Fruit fly (Drosophila melanogaster) whole organism, embryonic: ENCODE results near the gene cort.
A peak's percentile ranks its signal among the peaks of the same experiment; 100 is the strongest.

ENCODE experiments used
- ATbp ChIP-seq: fragments of 200-800 bp; sonication (Bioruptor generic); optimal IDR thresholded peaks from 2 replicates; lab custom pipeline; 2017; ENCODE audit warnings: missing biosample characterization, mild to moderate bottlenecking, missing genetic modification characterization, missing genetic modification reagents
- Bdp1 ChIP-seq: fragments of 200-800 bp; sonication (Bioruptor generic); optimal IDR thresholded peaks from 3 replicates; lab custom pipeline; 2016; ENCODE audit warnings: missing biosample characterization, missing genetic modification characterization
- CG10543 ChIP-seq: fragments of 200-800 bp; sonication (Bioruptor generic); optimal IDR thresholded peaks from 3 replicates; lab custom pipeline; 2017; ENCODE audit warnings: missing biosample characterization, mild to moderate bottlenecking, missing genetic modification characterization, moderate library complexity
- CG11093 ChIP-seq: fragments of 200-800 bp; sonication (Bioruptor generic); IDR thresholded peaks from 3 replicates; pipeline ENCODE4 v1.3.6; 2022; ENCODE audit warnings: missing biosample characterization, missing genetic modification characterization
- CG11456 ChIP-seq: fragments of 200-800 bp; sonication (Bioruptor generic); IDR thresholded peaks from 3 replicates; pipeline ENCODE4 v1.3.6; 2022; ENCODE audit warnings: missing biosample characterization, missing genetic modification characterization
- CG12659 ChIP-seq: fragments of 200-800 bp; sonication (Bioruptor generic); optimal IDR thresholded peaks from 3 replicates; lab custom pipeline; 2017; ENCODE audit warnings: mild to moderate bottlenecking, missing biosample characterization, missing genetic modification reagents, missing genetic modification characterization
- CG14014 ChIP-seq: fragments of 200-800 bp; sonication (Bioruptor generic); IDR thresholded peaks from 2 replicates; pipeline ENCODE4 v1.3.6; 2022; ENCODE audit warnings: missing biosample characterization, missing genetic modification characterization
- CG16863 ChIP-seq: fragments of 200-800 bp; sonication (Bioruptor generic); optimal IDR thresholded peaks from 3 replicates; lab custom pipeline; 2016; ENCODE audit warnings: missing biosample characterization, missing genetic modification characterization
- CG17912 ChIP-seq: fragments of 200-800 bp; sonication (Bioruptor generic); optimal IDR thresholded peaks from 2 replicates; lab custom pipeline; 2018; ENCODE audit warnings: missing biosample characterization, mild to moderate bottlenecking, missing genetic modification characterization
- CG18011 ChIP-seq: fragments of 200-800 bp; sonication (Bioruptor generic); optimal IDR thresholded peaks from 2 replicates; lab custom pipeline; 2017; ENCODE audit warnings: missing biosample characterization, missing genetic modification characterization, mild to moderate bottlenecking, moderate library complexity, missing genotype
- CG2129 ChIP-seq: fragments of 200-800 bp; sonication (Bioruptor generic); IDR thresholded peaks from 2 replicates; pipeline ENCODE4 v1.3.6; 2022; ENCODE audit warnings: missing biosample characterization, missing genetic modification characterization; ENCODE audit not compliant: partially characterized antibody
- CG2712 ChIP-seq: fragments of 200-800 bp; optimal IDR thresholded peaks from 3 replicates; lab custom pipeline; 2019; ENCODE audit warnings: missing biosample characterization, mild to moderate bottlenecking, missing genetic modification characterization, moderate library complexity
- CG30431 ChIP-seq: fragments of 200-800 bp; sonication (Bioruptor generic); optimal IDR thresholded peaks from 2 replicates; lab custom pipeline; 2017; ENCODE audit warnings: missing biosample characterization, missing genetic modification characterization
- CG31441 ChIP-seq: fragments of 200-800 bp; sonication (Bioruptor generic); IDR thresholded peaks from 2 replicates; pipeline ENCODE4 v1.3.6; 2022; ENCODE audit warnings: missing biosample characterization, missing genetic modification characterization
- CG32772 ChIP-seq: fragments of 200-800 bp; sonication (Bioruptor generic); IDR thresholded peaks from 2 replicates; pipeline ENCODE4 v1.3.6; 2022; ENCODE audit warnings: missing biosample characterization, missing genetic modification characterization
- CG4820 ChIP-seq: fragments of 200-800 bp; sonication (Bioruptor generic); optimal IDR thresholded peaks from 3 replicates; lab custom pipeline; 2016; ENCODE audit warnings: missing biosample characterization, missing genetic modification characterization
- CG5245 ChIP-seq: fragments of 200-800 bp; sonication (Bioruptor generic); optimal IDR thresholded peaks from 3 replicates; lab custom pipeline; 2016; ENCODE audit warnings: missing biosample characterization, missing genetic modification characterization
- CG6854 ChIP-seq: fragments of 200-800 bp; sonication (Bioruptor generic); optimal IDR thresholded peaks from 3 replicates; lab custom pipeline; 2017; ENCODE audit warnings: missing biosample characterization, mild to moderate bottlenecking, missing genetic modification characterization
- CG8765 ChIP-seq: fragments of 200-800 bp; sonication (Bioruptor generic); IDR thresholded peaks from 2 replicates; pipeline ENCODE4 v1.3.6; 2022; ENCODE audit warnings: missing biosample characterization, missing genetic modification characterization
- CG9437 ChIP-seq: fragments of 200-800 bp; sonication (Bioruptor generic); optimal IDR thresholded peaks from 2 replicates; lab custom pipeline; 2018; ENCODE audit warnings: missing biosample characterization, mild to moderate bottlenecking, missing genetic modification characterization
- CG9727 ChIP-seq: fragments of 200-800 bp; sonication (Bioruptor generic); optimal IDR thresholded peaks from 3 replicates; lab custom pipeline; 2017; ENCODE audit warnings: missing biosample characterization, mild to moderate bottlenecking, missing genetic modification characterization
- D19A ChIP-seq: fragments of 200-800 bp; optimal IDR thresholded peaks from 3 replicates; lab custom pipeline; 2019; ENCODE audit warnings: missing biosample characterization, mild to moderate bottlenecking, missing genetic modification characterization, moderate library complexity
- Dad ChIP-seq: fragments of 200-800 bp; sonication (Bioruptor generic); optimal IDR thresholded peaks from 3 replicates; lab custom pipeline; 2016; ENCODE audit warnings: missing biosample characterization, missing genetic modification characterization
- Dbx ChIP-seq: fragments of 200-800 bp; sonication (Bioruptor generic); IDR thresholded peaks from 3 replicates; pipeline ENCODE4 v1.3.6; 2022; ENCODE audit warnings: missing biosample characterization, missing genetic modification characterization
- Dip2 ChIP-seq: fragments of 200-800 bp; sonication (Bioruptor generic); IDR thresholded peaks from 2 replicates; pipeline ENCODE4 v1.3.6; 2022; ENCODE audit warnings: missing biosample characterization, missing genetic modification characterization
- H2.0 ChIP-seq: fragments of 200-800 bp; sonication (Bioruptor generic); IDR thresholded peaks from 2 replicates; pipeline ENCODE4 v1.3.6; 2022; ENCODE audit warnings: missing biosample characterization, missing genetic modification characterization
- HHEX ChIP-seq: fragments of 200-800 bp; sonication (Bioruptor generic); optimal IDR thresholded peaks from 3 replicates; lab custom pipeline; 2017; ENCODE audit warnings: missing biosample characterization, mild to moderate bottlenecking, missing genetic modification characterization, missing genetic modification reagents
- HLH3B ChIP-seq: fragments of 200-800 bp; sonication (Bioruptor generic); IDR thresholded peaks from 2 replicates; pipeline ENCODE4 v1.3.6; 2022; ENCODE audit warnings: missing biosample characterization, missing genetic modification characterization
- Hand ChIP-seq: fragments of 200-800 bp; sonication (Bioruptor generic); optimal IDR thresholded peaks from 2 replicates; lab custom pipeline; 2017; ENCODE audit warnings: mild to moderate bottlenecking, missing biosample characterization, missing genetic modification reagents, missing genetic modification characterization
- HmgZ ChIP-seq: fragments of 200-800 bp; sonication (Bioruptor generic); optimal IDR thresholded peaks from 2 replicates; lab custom pipeline; 2018; ENCODE audit warnings: missing biosample characterization, mild to moderate bottlenecking, missing genetic modification characterization
- Rx ChIP-seq: fragments of 200-800 bp; sonication (Bioruptor generic); IDR thresholded peaks from 2 replicates; pipeline ENCODE4 v1.3.6; 2022; ENCODE audit warnings: missing biosample characterization, missing genetic modification characterization
- Tbp ChIP-seq: fragments of >200 bp; optimal IDR thresholded peaks from 2 replicates; lab custom pipeline; 2018; ENCODE audit warnings: missing biosample characterization, missing genetic modification characterization
- Xrp1 ChIP-seq: fragments of 200-800 bp; sonication (Bioruptor generic); IDR thresholded peaks from 2 replicates; pipeline ENCODE4 v1.3.6; 2022; ENCODE audit warnings: missing biosample characterization, missing genetic modification characterization
- ac ChIP-seq: fragments of 200-800 bp; sonication (Bioruptor generic); optimal IDR thresholded peaks from 3 replicates; lab custom pipeline; 2017; ENCODE audit warnings: missing biosample characterization, mild to moderate bottlenecking, missing genetic modification characterization
- amos ChIP-seq: fragments of 200-800 bp; sonication (Bioruptor generic); IDR thresholded peaks from 2 replicates; pipeline ENCODE4 v1.3.6; 2022; ENCODE audit warnings: missing biosample characterization, missing genetic modification characterization; ENCODE audit not compliant: partially characterized antibody
- ara ChIP-seq: fragments of 200-800 bp; sonication (Bioruptor generic); IDR thresholded peaks from 2 replicates; pipeline ENCODE4 v1.3.6; 2022; ENCODE audit warnings: missing biosample characterization, missing genetic modification characterization
- cas ChIP-seq: fragments of 200-800 bp; sonication (Bioruptor generic); IDR thresholded peaks from 2 replicates; pipeline ENCODE4 v1.3.6; 2022; ENCODE audit warnings: missing biosample characterization, missing genetic modification characterization
- chm ChIP-seq: fragments of 200-800 bp; sonication (Bioruptor generic); IDR thresholded peaks from 2 replicates; pipeline ENCODE4 v1.3.6; 2022; ENCODE audit warnings: missing biosample characterization, missing genetic modification characterization
- danr ChIP-seq: fragments of 200-800 bp; sonication (Bioruptor generic); IDR thresholded peaks from 2 replicates; pipeline ENCODE4 v1.3.6; 2022; ENCODE audit warnings: missing biosample characterization, missing genetic modification characterization
- dpn ChIP-seq, 2 experiments: fragments of 200-800 bp; sonication (Bioruptor generic); optimal IDR thresholded peaks; 3 replicates each; lab custom pipeline; 2016; ENCODE audit warnings: missing biosample characterization in 2 of 2, missing genetic modification characterization in 2 of 2
- ewg ChIP-seq: fragments of 200-800 bp; sonication (Bioruptor generic); optimal IDR thresholded peaks from 3 replicates; lab custom pipeline; 2017; ENCODE audit warnings: mild to moderate bottlenecking, missing biosample characterization, missing genetic modification reagents, missing genetic modification characterization
- gsb ChIP-seq: fragments of 200-800 bp; sonication (Bioruptor generic); IDR thresholded peaks from 2 replicates; pipeline ENCODE4 v1.3.6; 2022; ENCODE audit warnings: missing biosample characterization, missing genetic modification characterization
- hbn ChIP-seq: fragments of 200-800 bp; sonication (Bioruptor generic); IDR thresholded peaks from 2 replicates; pipeline ENCODE4 v1.3.6; 2022; ENCODE audit warnings: missing biosample characterization, missing genetic modification characterization; ENCODE audit not compliant: partially characterized antibody
- nmo ChIP-seq: fragments of 200-800 bp; sonication (Bioruptor generic); optimal IDR thresholded peaks from 2 replicates; lab custom pipeline; 2018; ENCODE audit warnings: missing biosample characterization, mild to moderate bottlenecking, missing genetic modification characterization, moderate library complexity
- oc ChIP-seq: fragments of 200-800 bp; sonication (Bioruptor generic); optimal IDR thresholded peaks from 2 replicates; lab custom pipeline; 2018; ENCODE audit warnings: missing biosample characterization, mild to moderate bottlenecking, missing genetic modification characterization, moderate library complexity
- pita ChIP-seq: fragments of 200-800 bp; sonication (Bioruptor generic); optimal IDR thresholded peaks from 2 replicates; lab custom pipeline; 2017; ENCODE audit warnings: missing biosample characterization, mild to moderate bottlenecking, missing genetic modification characterization
- ro ChIP-seq: fragments of 200-800 bp; sonication (Bioruptor generic); IDR thresholded peaks from 2 replicates; pipeline ENCODE4 v1.3.6; 2022; ENCODE audit warnings: missing biosample characterization, missing genetic modification characterization
- row ChIP-seq: fragments of 200-800 bp; sonication (Bioruptor generic); IDR thresholded peaks from 3 replicates; pipeline ENCODE4 v1.3.6; 2022; ENCODE audit warnings: missing biosample characterization, missing genetic modification characterization
- shn ChIP-seq: fragments of 200-800 bp; sonication (Bioruptor generic); optimal IDR thresholded peaks from 3 replicates; lab custom pipeline; 2016; ENCODE audit warnings: missing biosample characterization, missing genetic modification characterization
- sr ChIP-seq: fragments of 200-800 bp; sonication (Bioruptor generic); IDR thresholded peaks from 3 replicates; pipeline ENCODE4 v1.3.6; 2022; ENCODE audit warnings: missing biosample characterization, missing genetic modification characterization
- ssp ChIP-seq: fragments of 200-800 bp; sonication (Bioruptor generic); IDR thresholded peaks from 2 replicates; pipeline ENCODE4 v1.3.6; 2022; ENCODE audit warnings: missing biosample characterization, missing genetic modification characterization
- vvl ChIP-seq: fragments of 200-800 bp; sonication (Bioruptor generic); IDR thresholded peaks from 2 replicates; pipeline ENCODE4 v1.3.6; 2022; ENCODE audit warnings: missing biosample characterization, missing genetic modification characterization

cort gene

dm6 chr2L:6700742-6701141, 24.3 kb upstream of the cort start (continued):
- TF ChIP-seq Dbx (GFP tag; lab: Robert Waterston, UW) = no peak
- no peak for TF ChIP-seq row
- TF ChIP-seq Tbp (GFP tag; lab: Kevin White, UChicago) = no peak
- no peak for TF ChIP-seq Dad (GFP tag; lab: Kevin White, UChicago)
- no peak for TF ChIP-seq CG11093
- TF ChIP-seq ssp (GFP tag; lab: Robert Waterston, UW) = no peak
- TF ChIP-seq CG14014 = peak; percentile 39; the same call in 1 of the 2 replicates
- no peak for TF ChIP-seq CG11456 (GFP tag; lab: Robert Waterston, UW)
- TF ChIP-seq Bdp1 = peak; percentile 55
- peak; percentile 85 for TF ChIP-seq CG9727
- peak; percentile 48 for TF ChIP-seq ATbp (GFP tag; lab: Kevin White, UChicago)
- no peak for TF ChIP-seq pita (GFP tag; lab: Kevin White, UChicago)
- peak; percentile 10 for TF ChIP-seq oc (tag; lab: Kevin White, UChicago)
- no peak for TF ChIP-seq CG32772 (GFP tag; lab: Robert Waterston, UW)
- no peak for TF ChIP-seq CG17912 (GFP tag; lab: Kevin White, UChicago)
- no peak for TF ChIP-seq CG6854
- peak; percentile 21 for TF ChIP-seq CG16863 (GFP tag; lab: Kevin White, UChicago)
- TF ChIP-seq sr (GFP tag; lab: Robert Waterston, UW) = no peak

- no peak for TF ChIP-seq shn (GFP tag; lab: Kevin White, UChicago)
- TF ChIP-seq dpn (GFP tag; optimal IDR thresholded peaks at IDR 0.05; lab: Kevin White, UChicago) = peak in 1 of 2 experiments; percentile 59
- TF ChIP-seq CG8765 = peak; percentile 59; the same call in 1 of the 2 replicates
- no peak for TF ChIP-seq CG9437 (GFP tag; lab: Kevin White, UChicago)
- TF ChIP-seq gsb (GFP tag; lab: Robert Waterston, UW) = no peak
- no peak for TF ChIP-seq amos
- TF ChIP-seq CG10543 (GFP tag; lab: Kevin White, UChicago) = no peak
- no peak for TF ChIP-seq CG18011 (GFP tag; lab: Kevin White, UChicago)
- TF ChIP-seq D19A (tag; lab: Kevin White, UChicago) = peak; percentile 11
- TF ChIP-seq CG4820 (GFP tag; lab: Kevin White, UChicago) = peak; percentile 36
- peak; percentile 61 for TF ChIP-seq CG2712 (tag; lab: Kevin White, UChicago)
- TF ChIP-seq ewg = no peak
- TF ChIP-seq HmgZ (tag; lab: Kevin White, UChicago) = no peak
- peak; percentile 6 for TF ChIP-seq HHEX (GFP tag; lab: Kevin White, UChicago)
- TF ChIP-seq ara (GFP tag; lab: Robert Waterston, UW) = peak; percentile 58; the same call in 1 of the 2 replicates
- TF ChIP-seq ro (GFP tag; lab: Robert Waterston, UW) = no peak
- peak; percentile 39 for TF ChIP-seq nmo (GFP tag; lab: Kevin White, UChicago)
- peak; percentile 40 for TF ChIP-seq H2.0
- TF ChIP-seq CG30431 (GFP tag; lab: Kevin White, UChicago) = no peak
- TF ChIP-seq CG5245 = no peak
- TF ChIP-seq CG2129 (GFP tag; lab: Robert Waterston, UW) = no peak
- TF ChIP-seq chm = no peak
- TF ChIP-seq ac (GFP tag; lab: Kevin White, UChicago) = no peak
- no peak for TF ChIP-seq Dip2 (GFP tag; lab: Robert Waterston, UW)
- TF ChIP-seq Xrp1 = peak; percentile 68
- TF ChIP-seq HLH3B (GFP tag; lab: Robert Waterston, UW) = peak; percentile 70
- TF ChIP-seq hbn (GFP tag; lab: Robert Waterston, UW) = no peak
- TF ChIP-seq CG31441 (GFP tag; lab: Robert Waterston, UW) = peak; percentile 62
- TF ChIP-seq vvl = peak; percentile 81
- no peak for TF ChIP-seq CG12659 (GFP tag; lab: Kevin White, UChicago)
- TF ChIP-seq Rx (GFP tag; lab: Robert Waterston, UW) = peak; percentile 33; the same call in 1 of the 2 replicates
- TF ChIP-seq danr = no peak
- TF ChIP-seq cas (GFP tag; lab: Robert Waterston, UW) = no peak
- peak; percentile 13 for TF ChIP-seq ATbp (GFP tag; lab: Kevin White, UChicago)
- TF ChIP-seq Hand (GFP tag; lab: Kevin White, UChicago) = no peak
Measured at dm6 chr2L:6698387-6698786, 22.0 kb upstream of the cort start.
